Worm (Caenorhabditis elegans) whole organism, mixed stage, embryonic: ENCODE results near the gene nhr-256.

Source experiments
- mab-5 ChIP-seq: fragments of 150-350 bp; optimal IDR thresholded peaks from 2 replicates; lab custom pipeline; 2014; ENCODE audit warnings: missing biosample characterization, missing genetic modification characterization
- unc-62 ChIP-seq: fragments of 150-350 bp; optimal IDR thresholded peaks from 2 replicates; lab custom pipeline; 2014; ENCODE audit warnings: missing biosample characterization, missing genetic modification reagents, missing genetic modification characterization

DNA sequence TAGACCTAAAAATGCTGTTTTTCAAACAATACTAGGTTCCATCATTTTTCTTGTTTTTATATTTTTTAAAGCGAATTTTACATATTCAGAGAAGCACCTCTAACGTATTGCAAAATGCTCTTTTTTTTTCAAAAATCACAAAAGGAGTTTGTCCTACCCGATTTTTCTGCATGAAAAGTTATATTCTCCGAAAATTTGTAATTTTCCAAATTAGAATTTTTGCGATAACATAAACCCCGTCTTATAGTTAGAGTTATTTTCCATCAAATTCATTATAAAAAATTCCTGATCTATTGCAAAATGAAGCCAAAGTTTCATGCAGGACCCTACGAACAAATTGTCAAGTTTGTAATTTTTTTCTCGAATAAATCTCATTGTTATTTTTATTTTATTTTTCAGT lies 35.1 kb upstream of the nhr-256 start, which contains the start of gene srw-99:
- TF ChIP-seq mab-5 (tag; lab: Kevin White, UChicago) = no peak
- no peak for TF ChIP-seq unc-62 (GFP tag; lab: Kevin White, UChicago)
